Worm (Caenorhabditis elegans) whole organism, L1 larva: Measurements from ENCODE around the gene ife-1.
A peak's percentile ranks its signal among the peaks of the same experiment; 100 is the strongest.

Experiments
- C04F5.9 ChIP-seq: sonication (generic microtip); optimal IDR thresholded peaks from 2 replicates; lab custom pipeline; 2016; ENCODE audit warnings: missing genetic modification characterization, missing compliant biosample characterization
- F16B12.6 ChIP-seq: fragments of 150-350 bp; optimal IDR thresholded peaks from 2 replicates; lab custom pipeline; 2014; ENCODE audit warnings: missing biosample characterization, missing genetic modification characterization
- ama-1 ChIP-seq: fragments of 150-350 bp; optimal IDR thresholded peaks from 2 replicates; lab custom pipeline; 2014
- ceh-63 ChIP-seq: fragments of 200-800 bp; sonication (Bioruptor generic); optimal IDR thresholded peaks from 2 replicates; lab custom pipeline; 2018; ENCODE audit warnings: mild to moderate bottlenecking, missing genetic modification characterization, missing compliant biosample characterization
- ceh-82 ChIP-seq, 3 experiments: fragments of 150-350 bp in 1 of 3; sonication (generic microtip) in 2 of 3; optimal IDR thresholded peaks; 2 replicates each; lab custom pipeline; 2014 to 2017; ENCODE audit warnings: missing biosample characterization in 3 of 3, missing genetic modification characterization in 3 of 3
- ces-1 ChIP-seq: fragments of 150-350 bp; optimal IDR thresholded peaks from 2 replicates; lab custom pipeline; 2014; ENCODE audit warnings: missing biosample characterization, missing genetic modification reagents, missing genetic modification characterization
- dpl-1 ChIP-seq, 3 experiments: fragments of 150-350 bp in 2 of 3; sonication (generic microtip) in 1 of 3; optimal IDR thresholded peaks; 2 replicates each; lab custom pipeline; 2014 to 2017; ENCODE audit warnings: missing biosample characterization in 3 of 3, missing genetic modification characterization in 3 of 3, missing genetic modification reagents in 3 of 3
- dsc-1 ChIP-seq: sonication (generic microtip); optimal IDR thresholded peaks from 2 replicates; lab custom pipeline; 2016; ENCODE audit warnings: mild to moderate bottlenecking, missing genetic modification characterization, missing compliant biosample characterization
- egl-13 ChIP-seq: sonication (generic microtip); optimal IDR thresholded peaks from 2 replicates; lab custom pipeline; 2016; ENCODE audit warnings: missing genotype, missing genetic modification reagents, missing genetic modification characterization, missing compliant biosample characterization
- ets-5 ChIP-seq: fragments of 200-800 bp; sonication (Bioruptor generic); IDR thresholded peaks from 2 replicates; pipeline ENCODE4 v1.3.6; 2022; ENCODE audit warnings: missing genetic modification characterization, missing compliant biosample characterization
- fkh-10 ChIP-seq: sonication (generic microtip); optimal IDR thresholded peaks from 2 replicates; lab custom pipeline; 2017; ENCODE audit warnings: missing biosample characterization, missing genetic modification reagents, missing genetic modification characterization
- fkh-4 ChIP-seq: sonication (generic microtip); optimal IDR thresholded peaks from 2 replicates; lab custom pipeline; 2016; ENCODE audit warnings: missing compliant biosample characterization, missing genetic modification characterization, borderline replicate concordance
- fos-1 ChIP-seq: fragments of 150-350 bp; optimal IDR thresholded peaks from 2 replicates; lab custom pipeline; 2014; ENCODE audit warnings: missing biosample characterization, missing genetic modification characterization
- lin-14 ChIP-seq: fragments of 200-800 bp; sonication (Bioruptor generic); optimal IDR thresholded peaks from 2 replicates; lab custom pipeline; 2018; ENCODE audit warnings: mild to moderate bottlenecking, missing genetic modification characterization, moderate library complexity, missing compliant biosample characterization
- lin-35 ChIP-seq, 2 experiments: fragments of 150-350 bp; optimal IDR thresholded peaks; 2 replicates each; lab custom pipeline; 2014; ENCODE audit warnings: missing biosample characterization in 2 of 2, missing genetic modification characterization in 2 of 2, missing genetic modification reagents in 2 of 2
- lsy-2 ChIP-seq, 2 experiments: fragments of 150-350 bp; optimal IDR thresholded peaks; 2 replicates each; lab custom pipeline; 2014; ENCODE audit warnings: missing biosample characterization in 2 of 2, missing genetic modification characterization in 2 of 2
- mdl-1 ChIP-seq, 2 experiments: fragments of 150-350 bp; optimal IDR thresholded peaks; 2 replicates each; lab custom pipeline; 2014 to 2017; ENCODE audit warnings: missing biosample characterization in 2 of 2, missing genetic modification characterization in 2 of 2, inconsistent platforms in 1 of 2
- mef-2 ChIP-seq: fragments of 150-350 bp; optimal IDR thresholded peaks from 2 replicates; lab custom pipeline; 2014; ENCODE audit warnings: missing biosample characterization, missing genetic modification characterization
- nhr-11 ChIP-seq: fragments of 150-350 bp; optimal IDR thresholded peaks from 2 replicates; lab custom pipeline; 2014; ENCODE audit warnings: missing biosample characterization, missing genetic modification characterization
- nhr-28 ChIP-seq: fragments of 150-350 bp; optimal IDR thresholded peaks from 2 replicates; lab custom pipeline; 2014; ENCODE audit warnings: missing biosample characterization, missing genetic modification characterization
- nhr-71 ChIP-seq: sonication (generic microtip); optimal IDR thresholded peaks from 2 replicates; lab custom pipeline; 2016; ENCODE audit warnings: mild to moderate bottlenecking, missing genetic modification characterization, moderate library complexity, missing compliant biosample characterization
- nhr-77 ChIP-seq: fragments of 150-350 bp; optimal IDR thresholded peaks from 2 replicates; lab custom pipeline; 2014; ENCODE audit warnings: missing biosample characterization, missing genetic modification characterization
- nhr-84 ChIP-seq: sonication (generic microtip); optimal IDR thresholded peaks from 2 replicates; lab custom pipeline; 2017; ENCODE audit warnings: missing biosample characterization, missing genetic modification characterization
- nhr-85 ChIP-seq: sonication (generic microtip); peaks from one replicate; lab custom pipeline; 2016; ENCODE audit warnings: missing genetic modification characterization, inconsistent platforms, missing compliant biosample characterization
- nhr-90 ChIP-seq: sonication (generic microtip); optimal IDR thresholded peaks from 2 replicates; lab custom pipeline; 2016; ENCODE audit warnings: mild to moderate bottlenecking, missing genetic modification characterization, missing compliant biosample characterization; ENCODE audit not compliant: poor library complexity
- pax-3 ChIP-seq: fragments of 200-800 bp; sonication (Bioruptor generic); optimal IDR thresholded peaks from 2 replicates; lab custom pipeline; 2018; ENCODE audit warnings: mild to moderate bottlenecking, missing genetic modification characterization, moderate library complexity, missing compliant biosample characterization
- snpc-4 ChIP-seq: fragments of 150-350 bp; optimal IDR thresholded peaks from 2 replicates; lab custom pipeline; 2014; ENCODE audit warnings: missing biosample characterization, missing genetic modification characterization
- snu-23 ChIP-seq: sonication (generic microtip); optimal IDR thresholded peaks from 2 replicates; lab custom pipeline; 2016; ENCODE audit warnings: missing genetic modification characterization, missing compliant biosample characterization
- sup-37 ChIP-seq: fragments of 200-800 bp; sonication (Bioruptor generic); optimal IDR thresholded peaks from 2 replicates; lab custom pipeline; 2018; ENCODE audit warnings: mild to moderate bottlenecking, missing genetic modification characterization, missing compliant biosample characterization
- tbx-2 ChIP-seq: sonication (generic microtip); optimal IDR thresholded peaks from 2 replicates; lab custom pipeline; 2016; ENCODE audit warnings: missing genetic modification characterization, missing compliant biosample characterization
- tlp-1 ChIP-seq: fragments of 150-350 bp; optimal IDR thresholded peaks from 2 replicates; lab custom pipeline; 2014; ENCODE audit warnings: missing biosample characterization, missing genetic modification characterization
- unc-62 ChIP-seq: fragments of 150-350 bp; optimal IDR thresholded peaks from 2 replicates; lab custom pipeline; 2014; ENCODE audit warnings: missing biosample characterization, missing genetic modification reagents, missing genetic modification characterization
- unc-98 ChIP-seq: fragments of 200-800 bp; sonication (Bioruptor generic); IDR thresholded peaks from 2 replicates; pipeline ENCODE4 v1.3.6; 2022; ENCODE audit warnings: missing genetic modification characterization, missing compliant biosample characterization
- vab-15 ChIP-seq: sonication (generic microtip); optimal IDR thresholded peaks from 2 replicates; lab custom pipeline; 2017; ENCODE audit warnings: missing genotype, mild to moderate bottlenecking, missing genetic modification characterization, missing compliant biosample characterization
- xbp-1 ChIP-seq: sonication (generic microtip); optimal IDR thresholded peaks from 2 replicates; lab custom pipeline; 2016; ENCODE audit warnings: missing genetic modification characterization, missing compliant biosample characterization
- ztf-4 ChIP-seq: fragments of 150-350 bp; optimal IDR thresholded peaks from 2 replicates; lab custom pipeline; 2014; ENCODE audit warnings: missing biosample characterization, missing genetic modification characterization

Gene ife-1

ce11 chrIII:13340504-13341274 lies 2.5 kb upstream of the ife-1 start (continued):
- TF ChIP-seq nhr-11 (tag; lab: Kevin White, UChicago): no peak
- TF ChIP-seq lsy-2 (tag; optimal IDR thresholded peaks at IDR 0.05; lab: Kevin White, UChicago): peak; percentile 55 to 80
- peak; percentile 44 for TF ChIP-seq snu-23
- no peak for TF ChIP-seq nhr-85
- TF ChIP-seq C04F5.9 (tag; lab: Kevin White, UChicago): no peak
- TF ChIP-seq ets-5 (GFP tag; lab: Robert Waterston, UW): no peak
- no peak for TF ChIP-seq ama-1 (lab: Kevin White, UChicago)
- TF ChIP-seq egl-13 (tag; lab: Kevin White, UChicago): no peak
- TF ChIP-seq mdl-1 (tag; optimal IDR thresholded peaks at IDR 0.05; lab: Kevin White, UChicago): no peak
- peak; percentile 28 for TF ChIP-seq nhr-90 (tag; lab: Kevin White, UChicago)
- TF ChIP-seq lin-35 (GFP tag; optimal IDR thresholded peaks at IDR 0.05; lab: Kevin White, UChicago): peak; percentile 65 to 83
- TF ChIP-seq nhr-71: peak; percentile 56
- no peak for TF ChIP-seq sup-37 (GFP tag; lab: Kevin White, UChicago)
- no peak for TF ChIP-seq ztf-4 (tag; lab: Kevin White, UChicago)
- no peak for TF ChIP-seq ces-1 (GFP tag; lab: Kevin White, UChicago)
- peak in 1 of 3 experiments; percentile 3 for TF ChIP-seq ceh-82 (tag; optimal IDR thresholded peaks at IDR 0.05; lab: Kevin White, UChicago)
- no peak for TF ChIP-seq fos-1 (tag; lab: Kevin White, UChicago)
- no peak for TF ChIP-seq lin-14 (GFP tag; lab: Kevin White, UChicago)
- no peak for TF ChIP-seq mef-2 (tag; lab: Kevin White, UChicago)
- TF ChIP-seq dsc-1 (tag; lab: Kevin White, UChicago): peak; percentile 66
- TF ChIP-seq tbx-2 (tag; lab: Kevin White, UChicago): no peak
- no peak for TF ChIP-seq pax-3 (tag; lab: Kevin White, UChicago)
- TF ChIP-seq snpc-4: no peak
- no peak for TF ChIP-seq unc-62 (GFP tag; lab: Kevin White, UChicago)
- TF ChIP-seq fkh-4 (tag; lab: Kevin White, UChicago): no peak
- TF ChIP-seq unc-98 (GFP tag; lab: Robert Waterston, UW): no peak
- peak; percentile 53 to 82 (median 78) for TF ChIP-seq dpl-1 (GFP tag; optimal IDR thresholded peaks at IDR 0.05; lab: Kevin White, UChicago)
- TF ChIP-seq vab-15: no peak

DNA sequence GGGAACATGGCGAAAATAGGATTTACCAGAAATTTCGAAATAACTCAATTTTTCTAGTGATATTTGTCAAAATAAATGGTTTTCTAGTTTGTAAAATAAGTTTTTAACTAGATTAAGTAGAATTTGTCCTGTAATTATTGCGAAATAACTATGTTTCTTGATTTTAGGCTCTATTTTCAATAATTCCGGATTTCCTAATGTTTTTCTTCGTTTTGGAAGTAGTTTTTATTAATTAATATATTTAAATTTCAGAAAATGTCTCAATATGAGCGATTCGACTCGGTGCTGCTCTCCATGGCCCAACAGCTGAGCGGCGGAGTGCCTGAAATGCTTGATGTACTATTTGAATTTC lies 2.0 kb upstream of the ife-1 start, which contains the start of gene nud-1:
Gene nud-1, plus strand, starts transcription at position 253 of the 352 bp plus-strand sequence.
- no peak for TF ChIP-seq ceh-63
- no peak for TF ChIP-seq F16B12.6
- TF ChIP-seq tlp-1 (tag; lab: Kevin White, UChicago): no peak
- no peak for TF ChIP-seq nhr-77
- TF ChIP-seq xbp-1 (tag; lab: Kevin White, UChicago): no peak
- no peak for TF ChIP-seq nhr-28 (tag; lab: Kevin White, UChicago)
- TF ChIP-seq sup-37 (GFP tag; lab: Kevin White, UChicago): no peak

DNA sequence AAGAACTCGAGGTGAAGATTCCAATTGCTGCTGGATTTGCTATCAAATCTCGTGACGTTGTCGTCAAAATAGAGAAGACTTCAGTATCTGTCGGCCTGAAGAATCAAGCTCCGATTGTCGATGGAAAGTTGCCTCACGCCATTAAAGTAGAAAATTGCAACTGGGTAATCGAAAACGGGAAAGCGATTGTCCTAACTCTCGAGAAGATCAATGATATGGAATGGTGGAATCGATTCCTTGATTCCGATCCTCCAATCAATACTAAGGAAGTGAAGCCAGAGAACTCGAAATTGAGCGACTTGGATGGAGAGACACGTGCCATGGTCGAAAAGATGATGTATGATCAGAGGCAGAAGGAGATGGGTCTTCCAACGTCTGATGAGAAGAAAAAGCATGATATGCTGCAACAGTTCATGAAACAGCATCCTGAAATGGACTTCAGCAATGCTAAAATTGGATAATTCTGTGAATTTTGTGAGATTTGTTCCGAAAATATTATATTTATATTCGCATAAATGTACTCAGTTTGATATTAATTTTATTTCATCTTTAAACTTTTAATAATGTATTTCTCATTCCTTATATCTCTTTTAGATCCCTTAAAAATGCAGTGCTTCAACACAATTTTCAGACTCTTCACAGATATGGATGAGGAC lies 1.0 kb upstream of the ife-1 start, which contains the start of gene dro-1:
Gene dro-1, plus strand, starts transcription at position 606 of the 656 bp plus-strand sequence.
- TF ChIP-seq C04F5.9 (tag; lab: Kevin White, UChicago) (no peak), nhr-84 (tag; lab: Kevin White, UChicago) (no peak), ztf-4 (tag; lab: Kevin White, UChicago) (no peak), fkh-10 (GFP tag; lab: Kevin White, UChicago) (no peak), snu-23 (no peak)
